Worm (Caenorhabditis elegans) whole organism, early embryonic: ENCODE results near the gene hex-1.

Experiments used
- flt-1 ChIP-seq: fragments of 200-800 bp; sonication (Bioruptor generic); IDR thresholded peaks from 2 replicates; pipeline ENCODE4 v1.3.6; 2022; ENCODE audit warnings: missing genetic modification characterization, missing compliant biosample characterization
- hmg-4 ChIP-seq: fragments of 200-800 bp; sonication (Bioruptor generic); optimal IDR thresholded peaks from 2 replicates; lab custom pipeline; 2018; ENCODE audit warnings: mild to moderate bottlenecking, missing genetic modification characterization, missing compliant biosample characterization

DNA sequence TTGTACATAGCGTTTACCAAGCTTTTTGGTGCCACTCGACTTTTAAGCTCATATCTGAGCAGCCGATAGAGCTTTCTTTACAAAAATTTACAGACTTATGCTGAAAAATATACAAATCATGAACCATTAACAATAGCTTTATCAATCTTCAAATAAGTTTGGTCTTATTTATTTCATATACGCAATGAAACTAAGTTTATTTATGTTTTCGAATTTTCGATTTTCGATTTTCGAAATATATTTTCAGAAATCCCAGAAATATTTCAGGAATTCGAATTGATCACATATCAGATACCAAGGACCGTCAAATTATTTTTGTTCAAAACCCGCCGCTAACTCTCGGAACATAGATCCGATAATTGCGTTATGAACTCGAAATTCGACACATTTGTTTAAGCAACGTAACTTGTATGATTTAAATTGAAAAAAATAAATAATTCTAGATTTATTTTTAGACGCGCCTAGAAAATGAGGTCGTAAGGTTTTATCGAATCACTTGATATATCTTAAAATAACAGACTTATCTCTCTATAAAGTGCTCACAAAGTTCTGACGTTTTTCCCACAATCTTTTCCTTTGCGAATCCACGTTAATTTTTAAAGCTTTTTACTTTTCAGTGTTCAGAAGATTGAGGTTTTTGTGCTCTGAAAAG lies 20.3 kb downstream of the hex-1 start:
- TF ChIP-seq flt-1 (GFP tag; lab: Robert Waterston, UW) (no peak), hmg-4 (no peak)
